Worm (Caenorhabditis elegans) whole organism, L4 larva: Measurements from ENCODE around the gene R04F11.5.

Experiments
- D1046.2 ChIP-seq: fragments of 200-800 bp; sonication (Bioruptor generic); IDR thresholded peaks from 2 replicates; pipeline ENCODE4 v1.3.6; 2022; ENCODE audit warnings: missing genetic modification characterization, missing compliant biosample characterization
- F10B5.3 ChIP-seq: sonication (generic microtip); optimal IDR thresholded peaks from 2 replicates; lab custom pipeline; 2016; ENCODE audit warnings: mild to moderate bottlenecking, missing genetic modification characterization, missing compliant biosample characterization
- F26F4.8 ChIP-seq: fragments of 200-800 bp; sonication (Bioruptor generic); conservative IDR thresholded peaks from 2 replicates; pipeline ENCODE4 v1.3.6; 2022; ENCODE audit warnings: missing genetic modification characterization, missing compliant biosample characterization
- Y105C5A.15 ChIP-seq: fragments of 200-800 bp; sonication (Bioruptor generic); IDR thresholded peaks from 2 replicates; pipeline ENCODE4 v1.3.6; 2022; ENCODE audit warnings: missing genetic modification characterization, missing compliant biosample characterization
- ZK337.2 ChIP-seq: fragments of 200-800 bp; sonication (Bioruptor generic); IDR thresholded peaks from 2 replicates; pipeline ENCODE4 v1.3.6; 2022; ENCODE audit warnings: missing genetic modification reagents, missing genetic modification characterization, missing compliant biosample characterization
- ZK546.5 ChIP-seq, 2 experiments: sonication (generic microtip); optimal IDR thresholded peaks; 2 replicates each; lab custom pipeline; 2017; ENCODE audit warnings: missing biosample characterization in 2 of 2, missing genetic modification characterization in 2 of 2
- aly-2 ChIP-seq: sonication (generic microtip); optimal IDR thresholded peaks from 2 replicates; lab custom pipeline; 2018; ENCODE audit warnings: missing biosample characterization, missing genetic modification characterization
- arid-1 ChIP-seq: fragments of 200-800 bp; sonication (Bioruptor generic); conservative IDR thresholded peaks from 2 replicates; pipeline ENCODE4 v1.3.6; 2022; ENCODE audit warnings: missing genetic modification reagents, missing genetic modification characterization, missing compliant biosample characterization
- ceh-20 ChIP-seq: fragments of 200-800 bp; sonication (Bioruptor generic); IDR thresholded peaks from 2 replicates; pipeline ENCODE4 v1.3.6; 2022; ENCODE audit warnings: missing genetic modification reagents, missing genetic modification characterization, missing compliant biosample characterization
- ceh-28 ChIP-seq: fragments of 150-350 bp; optimal IDR thresholded peaks from 2 replicates; lab custom pipeline; 2014; ENCODE audit warnings: missing biosample characterization, missing genetic modification reagents, missing genetic modification characterization
- ceh-44 ChIP-seq: fragments of 200-800 bp; sonication (Bioruptor generic); IDR thresholded peaks from 2 replicates; pipeline ENCODE4 v1.3.6; 2022; ENCODE audit warnings: missing genetic modification reagents, missing genetic modification characterization, missing compliant biosample characterization
- ctbp-1 ChIP-seq: fragments of 200-800 bp; sonication (Bioruptor generic); IDR thresholded peaks from 2 replicates; pipeline ENCODE4 v1.3.6; 2022; ENCODE audit warnings: missing genetic modification reagents, missing genetic modification characterization, missing compliant biosample characterization
- daf-16 ChIP-seq, 3 experiments: sonication (generic microtip); optimal IDR thresholded peaks; 2 replicates each; lab custom pipeline; 2016 to 2017; ENCODE audit warnings: missing genetic modification characterization in 3 of 3, missing genetic modification reagents in 3 of 3, mild to moderate bottlenecking in 2 of 3, missing compliant biosample characterization in 2 of 3, missing biosample characterization in 1 of 3, moderate library complexity in 1 of 3
- dmd-9 ChIP-seq: fragments of 200-800 bp; sonication (Bioruptor generic); IDR thresholded peaks from 2 replicates; pipeline ENCODE4 v1.3.6; 2022; ENCODE audit warnings: missing genetic modification reagents, missing genetic modification characterization, missing compliant biosample characterization
- dpl-1 ChIP-seq: fragments of 150-350 bp; optimal IDR thresholded peaks from 2 replicates; lab custom pipeline; 2014; ENCODE audit warnings: missing biosample characterization, missing genetic modification reagents, missing genetic modification characterization
- fos-1 ChIP-seq: fragments of 150-350 bp; optimal IDR thresholded peaks from 2 replicates; lab custom pipeline; 2014; ENCODE audit warnings: missing biosample characterization, missing genetic modification characterization
- hif-1 ChIP-seq, 2 experiments: sonication (generic microtip); optimal IDR thresholded peaks; 2 replicates each; lab custom pipeline; 2016 to 2017; ENCODE audit warnings: missing compliant biosample characterization in 2 of 2, missing genetic modification characterization in 2 of 2, missing genetic modification reagents in 2 of 2, missing genotype in 2 of 2, mild to moderate bottlenecking in 1 of 2
- hlh-30 ChIP-seq: sonication (generic microtip); optimal IDR thresholded peaks from 2 replicates; lab custom pipeline; 2017; ENCODE audit warnings: antibody characterized with exemption, mild to moderate bottlenecking, missing genetic modification characterization, missing compliant biosample characterization; ENCODE audit not compliant: insufficient read depth
- hmg-1.1 ChIP-seq: fragments of 200-800 bp; sonication (Bioruptor generic); IDR thresholded peaks from 2 replicates; pipeline ENCODE4 v1.3.6; 2022; ENCODE audit warnings: missing genetic modification reagents, missing genetic modification characterization, missing compliant biosample characterization
- lim-7 ChIP-seq: fragments of 200-800 bp; sonication (Bioruptor generic); IDR thresholded peaks from 2 replicates; pipeline ENCODE4 v1.3.6; 2022; ENCODE audit warnings: missing genetic modification characterization, missing compliant biosample characterization
- lin-13 ChIP-seq: fragments of 150-350 bp; optimal IDR thresholded peaks from 2 replicates; lab custom pipeline; 2014; ENCODE audit warnings: missing biosample characterization, missing genetic modification reagents, missing genetic modification characterization
- lin-38 ChIP-seq: fragments of 200-800 bp; sonication (Bioruptor generic); IDR thresholded peaks from 2 replicates; pipeline ENCODE4 v1.3.6; 2022; ENCODE audit warnings: missing genetic modification reagents, missing genetic modification characterization, missing compliant biosample characterization
- lin-39 ChIP-seq: fragments of 150-350 bp; optimal IDR thresholded peaks from 2 replicates; lab custom pipeline; 2014; ENCODE audit warnings: missing biosample characterization, missing genetic modification reagents, missing genetic modification characterization
- lsy-2 ChIP-seq, 2 experiments: fragments of 150-350 bp in 1 of 2; sonication (generic microtip) in 1 of 2; optimal IDR thresholded peaks; 2 replicates each; lab custom pipeline; 2014 to 2017; ENCODE audit warnings: missing biosample characterization in 2 of 2, missing genetic modification characterization in 2 of 2
- madf-5 ChIP-seq, 2 experiments: fragments of 200-800 bp; sonication (Bioruptor generic); IDR thresholded peaks; 2 replicates each; pipeline ENCODE4 v1.3.6; 2022; ENCODE audit warnings: missing compliant biosample characterization in 2 of 2, missing genetic modification characterization in 2 of 2
- mep-1 ChIP-seq: fragments of 150-350 bp; sonication (generic microtip); optimal IDR thresholded peaks from 3 replicates; lab custom pipeline; 2014; ENCODE audit warnings: missing biosample characterization, missing genetic modification characterization
- nhr-10 ChIP-seq: fragments of 150-350 bp; optimal IDR thresholded peaks from 2 replicates; lab custom pipeline; 2014; ENCODE audit warnings: missing biosample characterization, missing genetic modification characterization
- nhr-11 ChIP-seq: fragments of 150-350 bp; optimal IDR thresholded peaks from 2 replicates; lab custom pipeline; 2014; ENCODE audit warnings: missing biosample characterization, missing genetic modification characterization
- nhr-42 ChIP-seq: fragments of 200-800 bp; sonication (Bioruptor generic); IDR thresholded peaks from 2 replicates; pipeline ENCODE4 v1.3.6; 2022; ENCODE audit warnings: missing genetic modification characterization, missing compliant biosample characterization
- nhr-48 ChIP-seq: sonication (generic microtip); optimal IDR thresholded peaks from 2 replicates; lab custom pipeline; 2016; ENCODE audit warnings: mild to moderate bottlenecking, missing genetic modification characterization, missing compliant biosample characterization
- nhr-6 ChIP-seq: fragments of 150-350 bp; optimal IDR thresholded peaks from 2 replicates; lab custom pipeline; 2014; ENCODE audit warnings: missing biosample characterization, missing genetic modification characterization
- pha-4 ChIP-seq, 2 experiments: fragments of 150-350 bp in 1 of 2; fragments of 200-800 bp in 1 of 2; sonication (Bioruptor generic) in 1 of 2; IDR thresholded peaks in 1 of 2; optimal IDR thresholded peaks in 1 of 2; 2 replicates each; pipeline versions ENCODE4 v1.3.6 to Lab custom; 2014 to 2022; ENCODE audit warnings: missing genetic modification characterization in 2 of 2, missing genetic modification reagents in 2 of 2, missing biosample characterization in 1 of 2, missing compliant biosample characterization in 1 of 2
- sdz-12 ChIP-seq: fragments of 200-800 bp; sonication (Bioruptor generic); optimal IDR thresholded peaks from 2 replicates; lab custom pipeline; 2018; ENCODE audit warnings: mild to moderate bottlenecking, missing genetic modification characterization, missing compliant biosample characterization
- skn-1 ChIP-seq: fragments of 150-350 bp; optimal IDR thresholded peaks from 2 replicates; lab custom pipeline; 2014; ENCODE audit warnings: missing biosample characterization, missing genetic modification characterization
- spr-3 ChIP-seq: fragments of 200-800 bp; sonication (Bioruptor generic); optimal IDR thresholded peaks from 2 replicates; lab custom pipeline; 2018; ENCODE audit warnings: mild to moderate bottlenecking, missing genetic modification characterization, missing compliant biosample characterization
- unc-130 ChIP-seq: sonication (generic microtip); optimal IDR thresholded peaks from 2 replicates; lab custom pipeline; 2016; ENCODE audit warnings: missing genetic modification reagents, missing genetic modification characterization, missing compliant biosample characterization
- unc-62 ChIP-seq, 3 experiments: fragments of 150-350 bp in 1 of 3; sonication (generic microtip); optimal IDR thresholded peaks in 2 of 3; peaks in 1 of 3; 1 replicate in 1 of 3; 2 replicates in 2 of 3; lab custom pipeline; 2014 to 2017; ENCODE audit warnings: missing biosample characterization in 3 of 3, missing genetic modification characterization in 3 of 3, missing genetic modification reagents in 3 of 3, missing genotype in 1 of 3
- zip-2 ChIP-seq: fragments of 150-350 bp; optimal IDR thresholded peaks from 2 replicates; lab custom pipeline; 2014; ENCODE audit warnings: missing biosample characterization, missing genetic modification characterization
- ztf-11 ChIP-seq: fragments of 150-350 bp; optimal IDR thresholded peaks from 2 replicates; lab custom pipeline; 2014; ENCODE audit warnings: missing biosample characterization, missing genetic modification characterization

R04F11.5 gene

DNA sequence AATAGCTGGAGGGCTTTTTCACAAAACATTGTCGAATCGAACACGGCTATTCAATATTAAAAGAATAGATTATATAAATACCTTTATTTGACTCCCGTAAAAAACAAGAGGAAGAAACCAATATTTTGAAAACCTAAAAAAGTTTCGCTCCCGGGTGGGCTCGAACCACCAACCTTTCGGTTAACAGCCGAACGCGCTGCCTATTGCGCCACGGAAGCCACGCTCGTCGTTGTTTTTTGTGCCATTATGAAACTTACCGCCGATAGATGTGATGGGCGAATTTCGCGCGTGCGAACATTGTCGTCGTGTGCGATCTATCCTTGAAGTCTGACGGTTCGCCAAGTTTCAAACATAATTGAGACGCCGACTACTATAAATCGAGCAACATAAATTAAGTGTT is 14.0 kb upstream of the R04F11.5 start:
- TF ChIP-seq ceh-28 (no peak), ZK337.2 (GFP tag; lab: Robert Waterston, UW) (0 out of 2 replicates have a peak, but pooled peaks have one; percentile 22), lin-38 (GFP tag; lab: Robert Waterston, UW) (no peak; the same call in 1 of the 2 replicates), arid-1 (GFP tag; lab: Robert Waterston, UW) (peak; percentile 51; the same call in 1 of the 2 replicates), nhr-42 (no peak), pha-4 (GFP tag; IDR thresholded peaks at IDR 0.05; lab: Robert Waterston, UW) (peak; percentile 44; the same call in 1 of the 2 replicates), pha-4 (tag; optimal IDR thresholded peaks at IDR 0.05; lab: Kevin White, UChicago) (no peak), ceh-44 (GFP tag; lab: Robert Waterston, UW) (peak; percentile 33; the same call in 1 of the 2 replicates), hlh-30 (tag; lab: Kevin White, UChicago) (peak; percentile 42), dpl-1 (GFP tag; lab: Kevin White, UChicago) (peak; percentile 26), nhr-11 (tag; lab: Kevin White, UChicago) (peak; percentile 10), nhr-48 (tag; lab: Kevin White, UChicago) (no peak), ceh-20 (GFP tag; lab: Robert Waterston, UW) (0 out of 2 replicates have a peak, but pooled peaks have one; percentile 17), daf-16 (GFP tag; optimal IDR thresholded peaks at IDR 0.05; lab: Kevin White, UChicago) (peak in 1 of 2 experiments; percentile 18), daf-16 (tag; optimal IDR thresholded peaks at IDR 0.05; lab: Kevin White, UChicago) (no peak), zip-2 (no peak), dmd-9 (GFP tag; lab: Robert Waterston, UW) (0 out of 2 replicates have a peak, but pooled peaks have one; percentile 56), ZK546.5 (tag; optimal IDR thresholded peaks at IDR 0.05; lab: Kevin White, UChicago) (no peak), Y105C5A.15 (no peak), ctbp-1 (GFP tag; lab: Robert Waterston, UW) (peak; percentile 68; the same call in 1 of the 2 replicates), lsy-2 (tag; optimal IDR thresholded peaks at IDR 0.05; lab: Kevin White, UChicago) (peak in 1 of 2 experiments; percentile 40), spr-3 (GFP tag; lab: Kevin White, UChicago) (peak; percentile 45), nhr-6 (tag; lab: Kevin White, UChicago) (no peak), madf-5 (GFP tag; IDR thresholded peaks at IDR 0.05; lab: Robert Waterston, UW) (no peak), lim-7 (GFP tag; lab: Robert Waterston, UW) (peak; percentile 72), hmg-1.1 (GFP tag; lab: Robert Waterston, UW) (peak; percentile 73), mep-1 (no peak), unc-130 (GFP tag; lab: Kevin White, UChicago) (peak; percentile 53), sdz-12 (GFP tag; lab: Kevin White, UChicago) (peak; percentile 37), skn-1 (no peak), nhr-10 (tag; lab: Kevin White, UChicago) (no peak), D1046.2 (GFP tag; lab: Robert Waterston, UW) (0 out of 2 replicates have a peak, but pooled peaks have one; percentile 5), lin-13 (GFP tag; lab: Kevin White, UChicago) (no peak), F10B5.3 (tag; lab: Kevin White, UChicago) (peak; percentile 3), hif-1 (tag; optimal IDR thresholded peaks at IDR 0.05; lab: Kevin White, UChicago) (peak in 1 of 2 experiments; percentile 24), ztf-11 (no peak), aly-2 (tag; lab: Kevin White, UChicago) (no peak), F26F4.8 (GFP tag; lab: Robert Waterston, UW) (0 out of 2 replicates have a peak, but pooled peaks have one; percentile 13)
- TF ChIP-seq, all 104 proteins: peak for 21

DNA sequence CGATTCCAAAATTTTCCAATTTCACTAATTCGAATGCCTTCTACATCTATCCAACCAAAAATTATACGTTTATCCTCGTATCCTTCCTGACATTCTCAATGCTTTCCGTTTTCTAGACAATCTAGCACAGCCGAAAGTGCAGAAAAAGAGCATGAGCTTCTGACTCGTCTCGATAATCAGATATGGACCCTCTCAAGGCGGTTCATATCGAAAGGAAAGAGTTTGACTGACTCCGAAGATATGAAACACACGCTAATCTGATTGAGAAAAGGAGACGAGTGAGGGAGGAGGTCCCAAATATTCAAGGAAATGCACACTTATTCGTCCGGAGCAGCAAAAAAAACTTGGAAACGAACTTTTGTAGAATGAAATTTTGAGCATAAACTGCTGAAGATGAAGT is 11.4 kb upstream of the R04F11.5 start:
- TF ChIP-seq fos-1 (tag; lab: Kevin White, UChicago) (no peak), nhr-6 (tag; lab: Kevin White, UChicago) (no peak), unc-62 (GFP tag; optimal IDR thresholded peaks at IDR 0.05 in 1 of 2; lab: Kevin White, UChicago) (peak in 1 of 2 experiments; percentile 86), unc-62 (tag; optimal IDR thresholded peaks at IDR 0.05; lab: Kevin White, UChicago) (no peak), lin-39 (tag; lab: Kevin White, UChicago) (no peak), skn-1 (no peak), madf-5 (GFP tag; IDR thresholded peaks at IDR 0.05; lab: Robert Waterston, UW) (no peak)
